Fruit fly (Drosophila melanogaster): Measurements from ENCODE around the gene CG8010.

The CG8010 gene

DNA sequence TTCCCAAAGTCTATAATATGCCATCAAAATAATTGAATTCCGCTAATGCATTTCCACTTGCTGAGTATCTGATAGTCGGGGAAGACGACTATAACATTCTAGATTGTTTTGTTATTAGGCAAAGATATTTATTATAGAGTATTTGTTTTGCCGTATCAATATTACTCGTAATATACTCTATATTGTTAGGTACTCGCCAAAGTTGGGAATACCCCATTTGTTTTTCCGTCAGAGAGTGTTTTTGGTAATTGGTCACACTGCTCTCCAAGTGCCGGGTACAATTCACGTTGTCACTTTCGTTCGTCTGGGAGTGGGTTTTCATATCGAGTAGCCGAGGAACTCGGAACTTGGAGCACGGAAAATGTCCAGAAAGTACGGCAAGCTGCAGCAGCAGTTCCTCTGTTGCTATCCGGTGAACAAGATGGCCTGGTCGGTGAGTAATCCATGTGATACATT is 25.3 kb downstream of the CG8010 start, which contains the start of gene CG7889 (continued):
- TF ChIP-seq Dp (GFP tag; optimal IDR thresholded peaks at IDR 0.05) (no peak), CG12219 (GFP tag; optimal IDR thresholded peaks at IDR 0.05) (no peak), br (optimal IDR thresholded peaks at IDR 0.05) (no peak), kah (GFP tag; optimal IDR thresholded peaks at IDR 0.05) (peak; percentile 99), CG15073 (GFP tag; optimal IDR thresholded peaks at IDR 0.05) (no peak), Optix (GFP tag; IDR thresholded peaks at IDR 0.05) (no peak), MBD-R2 (GFP tag; IDR thresholded peaks at IDR 0.05) (peak; percentile 73), CG2202 (tag; optimal IDR thresholded peaks at IDR 0.05) (no peak)

DNA sequence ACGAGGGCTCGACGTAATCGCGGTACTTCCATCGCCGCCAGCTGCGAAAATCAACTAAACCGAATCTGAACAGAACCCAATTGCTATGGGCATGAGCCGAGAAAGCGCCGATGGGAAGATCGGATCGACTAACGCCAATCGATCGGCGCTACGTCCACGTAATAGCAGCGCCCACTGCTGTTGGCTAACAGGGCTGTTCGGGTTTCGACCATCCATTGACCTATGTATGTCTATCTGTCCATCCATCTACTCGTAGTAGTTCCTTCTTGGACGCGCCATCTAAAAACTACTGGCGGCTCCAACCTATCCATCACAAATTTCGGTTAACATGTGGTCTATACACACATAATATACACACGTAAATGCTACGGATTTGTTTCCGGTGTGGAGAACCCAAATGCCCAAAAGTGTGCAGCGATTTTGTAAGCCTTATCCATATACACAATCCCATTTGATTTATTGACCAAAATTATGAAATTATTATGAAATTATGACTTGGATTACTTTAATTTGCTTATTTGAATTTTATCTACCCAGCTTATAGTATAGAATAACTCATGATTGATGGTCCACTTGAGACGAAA is 26.8 kb downstream of the CG8010 start, which contains the start of gene CG14196:
Gene CG14196 (minus strand): TSS at position 51 of the 584 bp plus-strand sequence.
- peak; percentile 74 for TF ChIP-seq Deaf1 (tag; optimal IDR thresholded peaks at IDR 0.05)
- no peak for TF ChIP-seq ind (GFP tag; optimal IDR thresholded peaks at IDR 0.05)
- TF ChIP-seq H15 (GFP tag; IDR thresholded peaks at IDR 0.05): no peak
- no peak for TF ChIP-seq rib (GFP tag; IDR thresholded peaks at IDR 0.05)
- TF ChIP-seq Med (GFP tag): peak; percentile 72
- TF ChIP-seq Sin3A (optimal IDR thresholded peaks at IDR 0.05): no peak
- TF ChIP-seq sens (GFP tag): peak; percentile 66
- no peak for TF ChIP-seq BtbVII (GFP tag; optimal IDR thresholded peaks at IDR 0.05)
- no peak for TF ChIP-seq shn (GFP tag; optimal IDR thresholded peaks at IDR 0.05)
- no peak for TF ChIP-seq so (GFP tag; IDR thresholded peaks at IDR 0.05)
- TF ChIP-seq CG1024 (GFP tag; IDR thresholded peaks at IDR 0.05): no peak
- no peak for TF ChIP-seq TFAM (GFP tag; optimal IDR thresholded peaks at IDR 0.05)
- no peak for TF ChIP-seq CG8765 (GFP tag; IDR thresholded peaks at IDR 0.05)
- TF ChIP-seq hth (optimal IDR thresholded peaks at IDR 0.05): no peak
- no peak for TF ChIP-seq Hr78 (GFP tag; optimal IDR thresholded peaks at IDR 0.05)
- no peak for TF ChIP-seq psq (GFP tag; optimal IDR thresholded peaks at IDR 0.05)
- TF ChIP-seq CG11723 (GFP tag; optimal IDR thresholded peaks at IDR 0.05): no peak
- TF ChIP-seq Awh (GFP tag; IDR thresholded peaks at IDR 0.05): no peak
- TF ChIP-seq NfI (GFP tag; optimal IDR thresholded peaks at IDR 0.05): no peak
- no peak for TF ChIP-seq Trl (optimal IDR thresholded peaks at IDR 0.05)
- no peak for TF ChIP-seq Trl (GFP tag; optimal IDR thresholded peaks at IDR 0.05)
- TF ChIP-seq CG9437 (GFP tag; optimal IDR thresholded peaks at IDR 0.05): peak; percentile 20
- TF ChIP-seq Sox100B (GFP tag; optimal IDR thresholded peaks at IDR 0.05): no peak
- no peak for TF ChIP-seq ERR (GFP tag; optimal IDR thresholded peaks at IDR 0.05)
- TF ChIP-seq Hmr (GFP tag; optimal IDR thresholded peaks at IDR 0.05): no peak
- no peak for TF ChIP-seq CG17612 (GFP tag; IDR thresholded peaks at IDR 0.05)
- TF ChIP-seq Aef1 (GFP tag; IDR thresholded peaks at IDR 0.05): no peak
- TF ChIP-seq CG34224 (GFP tag; IDR thresholded peaks at IDR 0.05; ENCODE audit: partially characterized antibody): no peak
- no peak for TF ChIP-seq CG1647 (GFP tag; optimal IDR thresholded peaks at IDR 0.05)
- TF ChIP-seq CG10274 (GFP tag; optimal IDR thresholded peaks at IDR 0.05): no peak
- TF ChIP-seq Fer1 (GFP tag; optimal IDR thresholded peaks at IDR 0.05): no peak
- TF ChIP-seq gt (GFP tag; IDR thresholded peaks at IDR 0.05): no peak
- no peak for TF ChIP-seq corto (GFP tag; optimal IDR thresholded peaks at IDR 0.05)
- no peak for TF ChIP-seq CG1832 (GFP tag; optimal IDR thresholded peaks at IDR 0.05)
- TF ChIP-seq CG31441 (GFP tag; IDR thresholded peaks at IDR 0.05): no peak
- TF ChIP-seq sqz (GFP tag; optimal IDR thresholded peaks at IDR 0.05): no peak
- TF ChIP-seq Adf1 (GFP tag; IDR thresholded peaks at IDR 0.05): no peak
- TF ChIP-seq CG2129 (GFP tag; IDR thresholded peaks at IDR 0.05; ENCODE audit: partially characterized antibody): no peak
- TF ChIP-seq CG15073 (GFP tag; optimal IDR thresholded peaks at IDR 0.05): no peak
- TF ChIP-seq HmgZ (tag; optimal IDR thresholded peaks at IDR 0.05): peak; percentile 19
- peak; percentile 29 for TF ChIP-seq Meics (GFP tag; optimal IDR thresholded peaks at IDR 0.05)
- no peak for TF ChIP-seq Poxn (GFP tag; IDR thresholded peaks at IDR 0.05)
- TF ChIP-seq sim (GFP tag; IDR thresholded peaks at IDR 0.05): no peak
- TF ChIP-seq CG7963 (GFP tag; IDR thresholded peaks at IDR 0.05; ENCODE audit: partially characterized antibody): no peak
